Worm (Caenorhabditis elegans) whole organism, young adult: ENCODE data around the gene sra-7.

Experiments used
- B0035.1 ChIP-seq: sonication (generic microtip); optimal IDR thresholded peaks from 2 replicates; lab custom pipeline; 2016; ENCODE audit warnings: missing genetic modification characterization, mild to moderate bottlenecking, missing compliant biosample characterization, missing genotype, missing genetic modification reagents
- B0336.3 ChIP-seq: fragments of 200-800 bp; sonication (Bioruptor generic); IDR thresholded peaks from 2 replicates; pipeline ENCODE4 v1.3.6; 2022; ENCODE audit warnings: missing genetic modification characterization, missing compliant biosample characterization
- D2030.7 ChIP-seq: fragments of 200-800 bp; sonication (Bioruptor generic); IDR thresholded peaks from 2 replicates; pipeline ENCODE4 v1.3.6; 2022; ENCODE audit warnings: missing genetic modification reagents, missing genetic modification characterization, missing compliant biosample characterization
- F10E7.11 ChIP-seq: sonication (generic microtip); optimal IDR thresholded peaks from 2 replicates; lab custom pipeline; 2017; ENCODE audit warnings: mild to moderate bottlenecking, missing genetic modification characterization, moderate library complexity, missing compliant biosample characterization
- F39B2.1 ChIP-seq: fragments of 200-800 bp; sonication (Bioruptor generic); IDR thresholded peaks from 2 replicates; pipeline ENCODE4 v1.3.6; 2022; ENCODE audit warnings: missing genetic modification reagents, missing genetic modification characterization, missing compliant biosample characterization
- F57A8.1 ChIP-seq: fragments of 200-800 bp; sonication (Bioruptor generic); optimal IDR thresholded peaks from 2 replicates; lab custom pipeline; 2018; ENCODE audit warnings: mild to moderate bottlenecking, missing genetic modification characterization, moderate library complexity, missing compliant biosample characterization
- T07F8.4 ChIP-seq: sonication (generic microtip); optimal IDR thresholded peaks from 2 replicates; lab custom pipeline; 2016; ENCODE audit warnings: mild to moderate bottlenecking, missing genetic modification characterization, moderate library complexity, missing compliant biosample characterization
- Y53F4B.3 ChIP-seq: fragments of 200-800 bp; sonication (Bioruptor generic); IDR thresholded peaks from 2 replicates; pipeline ENCODE4 v1.3.6; 2022; ENCODE audit warnings: missing genetic modification reagents, missing genetic modification characterization, missing compliant biosample characterization
- Y53G8AR.9 ChIP-seq: fragments of 200-800 bp; sonication (Bioruptor generic); conservative IDR thresholded peaks from 2 replicates; pipeline ENCODE4 v1.3.6; 2022; ENCODE audit warnings: missing genetic modification reagents, missing genetic modification characterization, missing compliant biosample characterization
- Y79H2A.3 ChIP-seq: fragments of 200-800 bp; sonication (Bioruptor generic); conservative IDR thresholded peaks from 2 replicates; pipeline ENCODE4 v1.3.6; 2022; ENCODE audit warnings: missing genetic modification reagents, missing genetic modification characterization, missing compliant biosample characterization
- akir-1 ChIP-seq: fragments of 200-800 bp; sonication (Bioruptor generic); optimal IDR thresholded peaks from 2 replicates; lab custom pipeline; 2018; ENCODE audit warnings: mild to moderate bottlenecking, missing genetic modification characterization, moderate library complexity, missing compliant biosample characterization
- atf-7 ChIP-seq: sonication (generic microtip); optimal IDR thresholded peaks from 2 replicates; lab custom pipeline; 2017; ENCODE audit warnings: mild to moderate bottlenecking, missing genetic modification characterization, missing compliant biosample characterization
- attf-6 ChIP-seq: fragments of 200-800 bp; sonication (Bioruptor generic); IDR thresholded peaks from 2 replicates; pipeline ENCODE4 v1.3.6; 2022; ENCODE audit warnings: missing genetic modification reagents, missing genetic modification characterization, missing compliant biosample characterization
- bed-2 ChIP-seq: fragments of 200-800 bp; sonication (Bioruptor generic); IDR thresholded peaks from 2 replicates; pipeline ENCODE4 v1.3.6; 2022; ENCODE audit warnings: missing genetic modification reagents, missing genetic modification characterization, missing compliant biosample characterization
- cebp-1 ChIP-seq, 2 experiments: fragments of 200-800 bp in 1 of 2; sonication (Bioruptor generic) in 1 of 2; sonication (generic microtip) in 1 of 2; IDR thresholded peaks in 1 of 2; optimal IDR thresholded peaks in 1 of 2; 2 replicates each; pipeline versions ENCODE4 v1.3.6 to Lab custom; 2017 to 2022; ENCODE audit warnings: missing compliant biosample characterization in 2 of 2, missing genetic modification characterization in 2 of 2, mild to moderate bottlenecking in 1 of 2, missing genetic modification reagents in 1 of 2, moderate library complexity in 1 of 2
- ceh-100 ChIP-seq: fragments of 200-800 bp; sonication (Bioruptor generic); IDR thresholded peaks from 2 replicates; pipeline ENCODE4 v1.3.6; 2022; ENCODE audit warnings: missing genetic modification reagents, missing genetic modification characterization, missing compliant biosample characterization
- ceh-27 ChIP-seq: fragments of 200-800 bp; sonication (Bioruptor generic); optimal IDR thresholded peaks from 2 replicates; lab custom pipeline; 2018; ENCODE audit warnings: mild to moderate bottlenecking, missing genetic modification characterization, moderate library complexity, missing compliant biosample characterization
- dox-1 ChIP-seq: fragments of 200-800 bp; sonication (Bioruptor generic); IDR thresholded peaks from 2 replicates; pipeline ENCODE4 v1.3.6; 2022; ENCODE audit warnings: missing genetic modification reagents, missing genetic modification characterization, missing compliant biosample characterization
- egl-18 ChIP-seq: fragments of 200-800 bp; sonication (Bioruptor generic); IDR thresholded peaks from 2 replicates; pipeline ENCODE4 v1.3.6; 2022; ENCODE audit warnings: missing genetic modification reagents, missing genetic modification characterization, missing compliant biosample characterization
- egrh-3 ChIP-seq: fragments of 200-800 bp; sonication (Bioruptor generic); IDR thresholded peaks from 2 replicates; pipeline ENCODE4 v1.3.6; 2022; ENCODE audit warnings: missing genetic modification reagents, missing genetic modification characterization, missing compliant biosample characterization
- ets-4 ChIP-seq: fragments of 200-800 bp; sonication (Bioruptor generic); optimal IDR thresholded peaks from 2 replicates; lab custom pipeline; 2018; ENCODE audit warnings: mild to moderate bottlenecking, missing genetic modification characterization, missing compliant biosample characterization
- fkh-3 ChIP-seq: sonication (generic microtip); optimal IDR thresholded peaks from 2 replicates; lab custom pipeline; 2016; ENCODE audit warnings: mild to moderate bottlenecking, missing genetic modification characterization, missing compliant biosample characterization
- gei-17 ChIP-seq: fragments of 200-800 bp; sonication (Bioruptor generic); optimal IDR thresholded peaks from 2 replicates; lab custom pipeline; 2018; ENCODE audit warnings: mild to moderate bottlenecking, missing genetic modification characterization, missing compliant biosample characterization
- hrde-1 ChIP-seq: sonication (generic microtip); optimal IDR thresholded peaks from 2 replicates; lab custom pipeline; 2016; ENCODE audit warnings: missing genetic modification characterization, mild to moderate bottlenecking, missing compliant biosample characterization, moderate library complexity, missing genotype, missing genetic modification reagents, borderline replicate concordance
- hsf-1 ChIP-seq: fragments of 200-800 bp; sonication (Bioruptor generic); IDR thresholded peaks from 2 replicates; pipeline ENCODE4 v1.3.6; 2022; ENCODE audit warnings: missing genetic modification reagents, missing genetic modification characterization, missing compliant biosample characterization
- lin-26 ChIP-seq: fragments of 200-800 bp; sonication (Bioruptor generic); IDR thresholded peaks from 2 replicates; pipeline ENCODE4 v1.3.6; 2022; ENCODE audit warnings: missing genetic modification reagents, missing genetic modification characterization, missing compliant biosample characterization
- lin-40 ChIP-seq: sonication (generic microtip); optimal IDR thresholded peaks from 2 replicates; lab custom pipeline; 2016; ENCODE audit warnings: missing genetic modification characterization, mild to moderate bottlenecking, missing compliant biosample characterization, missing genotype, missing genetic modification reagents
- lsl-1 ChIP-seq: fragments of 200-800 bp; sonication (Bioruptor generic); optimal IDR thresholded peaks from 2 replicates; lab custom pipeline; 2018; ENCODE audit warnings: mild to moderate bottlenecking, missing genetic modification characterization, moderate library complexity, missing compliant biosample characterization
- lsy-27 ChIP-seq: sonication (generic microtip); optimal IDR thresholded peaks from 2 replicates; lab custom pipeline; 2017; ENCODE audit warnings: missing genetic modification characterization, mild to moderate bottlenecking, missing compliant biosample characterization, antibody characterized with exemption, missing genotype, borderline replicate concordance; ENCODE audit not compliant: insufficient read depth
- mcd-1 ChIP-seq: fragments of 200-800 bp; sonication (Bioruptor generic); IDR thresholded peaks from 2 replicates; pipeline ENCODE4 v1.3.6; 2022; ENCODE audit warnings: missing genetic modification reagents, missing genetic modification characterization, missing compliant biosample characterization
- nfya-2 ChIP-seq: fragments of 200-800 bp; sonication (Bioruptor generic); IDR thresholded peaks from 2 replicates; pipeline ENCODE4 v1.3.6; 2022; ENCODE audit warnings: missing genetic modification reagents, missing genetic modification characterization, missing compliant biosample characterization
- nhr-179 ChIP-seq: sonication (generic microtip); optimal IDR thresholded peaks from 2 replicates; lab custom pipeline; 2016; ENCODE audit warnings: mild to moderate bottlenecking, missing genetic modification characterization, missing compliant biosample characterization
- pbrm-1 ChIP-seq: fragments of 200-800 bp; sonication (Bioruptor generic); IDR thresholded peaks from 2 replicates; pipeline ENCODE4 v1.3.6; 2022; ENCODE audit warnings: missing genetic modification reagents, missing genetic modification characterization, missing compliant biosample characterization
- pha-4 ChIP-seq: fragments of 150-350 bp; sonication (generic microtip); optimal IDR thresholded peaks from 2 replicates; lab custom pipeline; 2014; ENCODE audit warnings: missing biosample characterization, missing genetic modification reagents, missing genetic modification characterization
- rcor-1 ChIP-seq: fragments of 200-800 bp; sonication (Bioruptor generic); IDR thresholded peaks from 2 replicates; pipeline ENCODE4 v1.3.6; 2022; ENCODE audit warnings: missing genetic modification reagents, missing genetic modification characterization, missing compliant biosample characterization
- snpc-1.1 ChIP-seq: sonication (generic microtip); optimal IDR thresholded peaks from 2 replicates; lab custom pipeline; 2017; ENCODE audit warnings: missing genetic modification characterization, mild to moderate bottlenecking, missing compliant biosample characterization, antibody characterized with exemption, moderate library complexity, missing genotype, missing genetic modification reagents; ENCODE audit not compliant: insufficient read depth
- snpc-1.3 ChIP-seq: sonication (generic microtip); optimal IDR thresholded peaks from 2 replicates; lab custom pipeline; 2017; ENCODE audit warnings: missing genetic modification characterization, mild to moderate bottlenecking, missing compliant biosample characterization, antibody characterized with exemption, moderate library complexity, missing genotype, missing genetic modification reagents; ENCODE audit not compliant: insufficient read depth
- snpc-3.4 ChIP-seq: sonication (generic microtip); optimal IDR thresholded peaks from 2 replicates; lab custom pipeline; 2017; ENCODE audit warnings: missing genetic modification characterization, mild to moderate bottlenecking, missing compliant biosample characterization, antibody characterized with exemption, moderate library complexity, missing genotype, missing genetic modification reagents
- snpc-4 ChIP-seq, 5 experiments: fragments of 150-350 bp in 1 of 5; sonication (generic microtip) in 4 of 5; optimal IDR thresholded peaks; 2 replicates each; lab custom pipeline; 2014 to 2018; ENCODE audit warnings: missing genetic modification characterization in 5 of 5, missing biosample characterization in 3 of 5, antibody characterized with exemption in 2 of 5, mild to moderate bottlenecking in 2 of 5, missing compliant biosample characterization in 2 of 5, missing genotype in 2 of 5, moderate library complexity in 2 of 5, missing genetic modification reagents in 1 of 5
- ztf-25 ChIP-seq: fragments of 200-800 bp; sonication (Bioruptor generic); IDR thresholded peaks from 2 replicates; pipeline ENCODE4 v1.3.6; 2022; ENCODE audit warnings: missing genetic modification reagents, missing genetic modification characterization, missing compliant biosample characterization
- ztf-26 ChIP-seq: sonication (generic microtip); optimal IDR thresholded peaks from 2 replicates; lab custom pipeline; 2017; ENCODE audit warnings: missing genetic modification characterization, missing compliant biosample characterization
- ztf-6 ChIP-seq: fragments of 200-800 bp; sonication (Bioruptor generic); IDR thresholded peaks from 2 replicates; pipeline ENCODE4 v1.3.6; 2022; ENCODE audit warnings: missing genetic modification reagents, missing genetic modification characterization, missing compliant biosample characterization

The sra-7 gene

DNA sequence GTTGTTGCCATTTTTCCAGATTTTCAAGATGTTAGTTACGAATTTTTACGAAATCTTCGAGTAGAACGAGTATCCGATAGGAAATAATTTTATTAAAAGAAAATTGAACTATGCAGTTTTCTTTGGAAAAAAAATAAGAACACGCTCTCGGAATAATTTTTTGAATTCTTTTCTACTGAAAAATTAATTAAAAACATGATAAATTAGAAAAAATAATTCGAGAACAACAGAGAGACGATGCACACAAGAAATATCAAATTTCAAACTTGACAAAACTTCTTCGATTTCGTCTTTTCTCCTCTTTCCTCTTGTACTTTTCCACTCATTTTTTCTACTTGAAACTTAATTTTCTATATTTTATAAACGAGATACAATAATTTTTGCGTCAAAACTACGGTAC, 15.4 kb downstream of the sra-7 start, which contains the start of gene F35H8.4:
TSS of gene F35H8.4 (minus strand) at position 101 of the 400 bp plus-strand sequence.
- TF ChIP-seq hsf-1 (GFP tag; lab: Robert Waterston, UW) (no peak), Y53F4B.3 (GFP tag; lab: Robert Waterston, UW) (no peak), F10E7.11 (tag; lab: Kevin White, UChicago) (no peak), lin-26 (GFP tag; lab: Robert Waterston, UW) (no peak), B0035.1 (tag; lab: Kevin White, UChicago) (no peak), snpc-4 (GFP tag; optimal IDR thresholded peaks at IDR 0.05; lab: Kevin White, UChicago) (no peak), snpc-4 (tag; optimal IDR thresholded peaks at IDR 0.05; lab: Kevin White, UChicago) (no peak), nfya-2 (GFP tag; lab: Robert Waterston, UW) (no peak)

DNA sequence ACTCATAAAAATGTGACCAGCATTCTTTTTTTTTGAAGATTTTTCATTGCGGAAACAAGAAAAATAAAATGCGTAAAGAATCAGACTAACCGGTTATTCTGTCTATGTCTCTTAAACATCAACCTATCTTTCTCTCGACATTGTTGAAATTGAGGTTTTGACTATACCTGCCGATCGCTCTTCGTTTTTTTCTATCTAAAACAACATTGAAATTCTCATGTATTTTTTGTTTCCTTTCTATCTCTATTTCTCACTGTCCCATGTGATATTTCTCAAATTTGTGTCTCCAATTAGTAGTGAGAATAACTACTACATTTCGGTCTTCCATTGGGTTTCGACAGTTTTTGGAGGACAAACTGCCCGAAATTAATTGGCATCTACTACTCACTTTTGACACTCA, 16.4 kb downstream of the sra-7 start:
- TF ChIP-seq lin-40 (tag; lab: Kevin White, UChicago) (peak; percentile 12), ceh-27 (peak; percentile 23), F57A8.1 (no peak), cebp-1 (GFP tag; IDR thresholded peaks at IDR 0.05; lab: Robert Waterston, UW) (no peak), cebp-1 (tag; optimal IDR thresholded peaks at IDR 0.05; lab: Kevin White, UChicago) (no peak), pbrm-1 (GFP tag; lab: Robert Waterston, UW) (no peak), F39B2.1 (GFP tag; lab: Robert Waterston, UW) (no peak)
- TF ChIP-seq, all 124 proteins: peak for 2

DNA sequence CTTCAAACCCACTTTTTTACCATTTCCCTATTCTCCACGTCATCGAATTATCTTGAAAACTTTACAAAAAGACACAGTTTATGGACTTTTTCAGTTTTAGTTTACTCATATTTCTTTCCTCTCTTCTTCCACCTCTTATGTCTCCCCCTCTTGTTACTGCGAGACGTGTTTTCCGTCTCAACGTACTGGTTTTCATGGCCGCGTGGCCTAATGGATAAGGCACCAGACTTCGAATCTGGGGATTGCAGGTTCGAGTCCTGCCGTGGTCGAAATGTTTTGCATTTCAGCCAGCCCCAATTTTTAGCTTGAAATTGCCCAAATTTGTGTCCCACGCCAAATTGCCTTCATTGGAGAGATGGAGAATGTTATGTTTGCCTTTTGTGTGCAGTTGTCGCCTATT, 21.6 kb downstream of the sra-7 start:
- TF ChIP-seq Y53G8AR.9 (GFP tag; lab: Robert Waterston, UW) (peak; percentile 65; the same call in 1 of the 2 replicates), fkh-3 (peak; percentile 7), snpc-1.3 (peak; percentile 55), T07F8.4 (peak; percentile 53), lsl-1 (peak; percentile 53), lsy-27 (tag; lab: Kevin White, UChicago) (no peak), ztf-25 (GFP tag; lab: Robert Waterston, UW) (peak; percentile 97), nhr-179 (tag; lab: Kevin White, UChicago) (no peak), rcor-1 (GFP tag; lab: Robert Waterston, UW) (peak; percentile 72), bed-2 (GFP tag; lab: Robert Waterston, UW) (no peak), snpc-1.1 (tag; lab: Kevin White, UChicago) (no peak), atf-7 (tag; lab: Kevin White, UChicago) (peak; percentile 54), ceh-100 (GFP tag; lab: Robert Waterston, UW) (peak; percentile 68), egl-18 (GFP tag; lab: Robert Waterston, UW) (no peak), snpc-3.4 (tag; lab: Kevin White, UChicago) (peak; percentile 88), dox-1 (peak; percentile 83), gei-17 (no peak), mcd-1 (GFP tag; lab: Robert Waterston, UW) (peak; percentile 63), Y53F4B.3 (GFP tag; lab: Robert Waterston, UW) (no peak), hrde-1 (peak; percentile 68), Y79H2A.3 (GFP tag; lab: Robert Waterston, UW) (0 out of 2 replicates have a peak, but pooled peaks have one; percentile 51), ets-4 (no peak), B0336.3 (GFP tag; lab: Robert Waterston, UW) (peak; percentile 50; the same call in 1 of the 2 replicates), lin-26 (GFP tag; lab: Robert Waterston, UW) (peak; percentile 97), pha-4 (tag; lab: Kevin White, UChicago) (no peak), egrh-3 (GFP tag; lab: Robert Waterston, UW) (peak; percentile 29; the same call in 1 of the 2 replicates), akir-1 (GFP tag; lab: Kevin White, UChicago) (no peak), ztf-6 (GFP tag; lab: Robert Waterston, UW) (peak; percentile 16; the same call in 1 of the 2 replicates), ztf-26 (tag; lab: Kevin White, UChicago) (no peak), hsf-1 (GFP tag; lab: Robert Waterston, UW) (no peak), attf-6 (GFP tag; lab: Robert Waterston, UW) (no peak), D2030.7 (GFP tag; lab: Robert Waterston, UW) (peak; percentile 67)
